Fruit fly (Drosophila melanogaster): Measurements from ENCODE around the gene gdrd.

The gdrd gene

DNA sequence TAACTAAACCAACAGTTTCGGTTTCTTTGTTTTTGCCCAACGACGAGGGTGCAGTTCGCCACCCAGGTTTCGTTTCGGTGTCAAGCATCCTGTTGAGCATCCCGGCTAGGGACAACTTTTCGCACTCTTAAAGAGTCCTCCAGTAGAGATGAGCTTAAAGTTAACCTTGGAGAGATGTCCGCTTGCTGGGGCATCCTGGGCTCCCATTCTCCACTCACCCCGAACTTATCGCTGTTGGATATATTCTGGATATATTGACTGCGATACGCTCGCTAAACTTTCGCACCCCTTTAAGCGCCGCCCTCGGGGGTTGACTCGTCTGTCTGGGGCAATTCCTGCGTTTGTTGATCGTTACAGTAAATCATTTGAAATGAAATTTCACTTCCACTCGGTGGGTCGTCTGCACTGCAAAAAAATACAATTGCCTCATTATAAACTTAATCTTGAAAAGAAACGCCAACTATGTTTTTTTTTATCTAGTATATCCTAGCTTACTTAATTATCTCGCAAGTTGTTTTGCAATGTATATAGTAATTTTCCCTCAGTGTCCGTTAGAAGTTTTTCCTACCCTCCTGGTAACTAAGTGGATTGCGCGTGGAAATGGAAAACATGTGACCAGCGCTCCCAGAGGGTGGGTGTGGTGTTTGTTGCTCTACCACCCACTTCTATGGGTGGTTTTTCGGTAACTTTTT lies 29.4 kb upstream of the gdrd start (continued):
- TF ChIP-seq Fer3 (tag; optimal IDR thresholded peaks at IDR 0.05) (peak; percentile 77), Usf (GFP tag; optimal IDR thresholded peaks at IDR 0.05) (peak; percentile 19), dysf (GFP tag; IDR thresholded peaks at IDR 0.05) (peak; percentile 87), phol (tag; optimal IDR thresholded peaks at IDR 0.05) (peak; percentile 67), CG10274 (GFP tag; optimal IDR thresholded peaks at IDR 0.05) (peak; percentile 22), Hsf (GFP tag; optimal IDR thresholded peaks at IDR 0.05) (peak; percentile 75), stwl (tag; optimal IDR thresholded peaks at IDR 0.05) (no peak), twi (tag; optimal IDR thresholded peaks at IDR 0.05) (peak; percentile 32), sug (tag; optimal IDR thresholded peaks at IDR 0.05) (peak; percentile 43), CG7963 (GFP tag; IDR thresholded peaks at IDR 0.05; ENCODE audit: partially characterized antibody) (no peak), GATAe (GFP tag; conservative IDR thresholded peaks at IDR 0.05) (0 out of 2 replicates have a peak, but pooled peaks have one; percentile 43), Nf-YC (tag; optimal IDR thresholded peaks at IDR 0.05) (peak; percentile 39), CG11560 (tag; IDR thresholded peaks at IDR 0.05) (peak; percentile 56; the same call in 1 of the 3 replicates), CG14965 (GFP tag; optimal IDR thresholded peaks at IDR 0.05; ENCODE audit: borderline replicate concordance) (no peak), CG6175 (GFP tag; IDR thresholded peaks at IDR 0.05) (0 out of 3 replicates have a peak, but pooled peaks have one; percentile 42), CG2202 (tag; optimal IDR thresholded peaks at IDR 0.05) (peak; percentile 61), NC2α (GFP tag; optimal IDR thresholded peaks at IDR 0.05) (peak; percentile 73), CG4707 (GFP tag; optimal IDR thresholded peaks at IDR 0.05) (peak; percentile 26), CG12071 (GFP tag; optimal IDR thresholded peaks at IDR 0.05) (peak; percentile 74), CG10959 (GFP tag; IDR thresholded peaks at IDR 0.05) (peak; percentile 59), mld (GFP tag; IDR thresholded peaks at IDR 0.05; ENCODE audit: partially characterized antibody) (no peak), Atf3 (GFP tag; optimal IDR thresholded peaks at IDR 0.05) (peak; percentile 63), luna (GFP tag; optimal IDR thresholded peaks at IDR 0.05) (no peak), Med (GFP tag) (peak; percentile 94), CG10431 (GFP tag; optimal IDR thresholded peaks at IDR 0.05) (peak; percentile 48), row (GFP tag; IDR thresholded peaks at IDR 0.05) (peak; percentile 93), vvl (GFP tag; IDR thresholded peaks at IDR 0.05) (peak; percentile 95), lmd (GFP tag; IDR thresholded peaks at IDR 0.05) (peak; percentile 88), Dip3 (GFP tag; optimal IDR thresholded peaks at IDR 0.05) (peak; percentile 27), grn (GFP tag; optimal IDR thresholded peaks at IDR 0.05) (no peak), CTCF (GFP tag; optimal IDR thresholded peaks at IDR 0.05) (peak; percentile 22), CG13424 (tag; optimal IDR thresholded peaks at IDR 0.05) (peak; percentile 87), knrl (GFP tag; IDR thresholded peaks at IDR 0.05; ENCODE audit: partially characterized antibody) (no peak), nom (GFP tag; optimal IDR thresholded peaks at IDR 0.05) (no peak), Rfx (GFP tag; IDR thresholded peaks at IDR 0.05) (peak; percentile 85), lbe (GFP tag; optimal IDR thresholded peaks at IDR 0.05) (no peak), sc (optimal IDR thresholded peaks at IDR 0.05) (no peak), sc (GFP tag; optimal IDR thresholded peaks at IDR 0.05) (peak; percentile 56), Myb (GFP tag; optimal IDR thresholded peaks at IDR 0.05) (peak; percentile 60), tna (GFP tag; IDR thresholded peaks at IDR 0.05; ENCODE audit: partially characterized antibody) (no peak), HmgD (GFP tag; optimal IDR thresholded peaks at IDR 0.05) (no peak), ken (GFP tag; IDR thresholded peaks at IDR 0.05) (peak; percentile 74; the same call in 2 of the 3 replicates), pum (GFP tag; optimal IDR thresholded peaks at IDR 0.05) (peak; percentile 72), CG15514 (GFP tag; optimal IDR thresholded peaks at IDR 0.05) (peak; percentile 69), CG17612 (GFP tag; IDR thresholded peaks at IDR 0.05) (0 out of 2 replicates have a peak, but pooled peaks have one; percentile 16), Nf-YA (GFP tag; IDR thresholded peaks at IDR 0.05) (peak; percentile 65), Taf1 (GFP tag; IDR thresholded peaks at IDR 0.05) (peak; percentile 51; the same call in 1 of the 2 replicates), CG14710 (tag; optimal IDR thresholded peaks at IDR 0.05) (peak; percentile 72), CG2116 (GFP tag; optimal IDR thresholded peaks at IDR 0.05) (peak; percentile 24), Drgx (GFP tag; IDR thresholded peaks at IDR 0.05) (no peak)
